Worm (Caenorhabditis elegans): ENCODE data around the gene clec-171.

Gene clec-171

DNA sequence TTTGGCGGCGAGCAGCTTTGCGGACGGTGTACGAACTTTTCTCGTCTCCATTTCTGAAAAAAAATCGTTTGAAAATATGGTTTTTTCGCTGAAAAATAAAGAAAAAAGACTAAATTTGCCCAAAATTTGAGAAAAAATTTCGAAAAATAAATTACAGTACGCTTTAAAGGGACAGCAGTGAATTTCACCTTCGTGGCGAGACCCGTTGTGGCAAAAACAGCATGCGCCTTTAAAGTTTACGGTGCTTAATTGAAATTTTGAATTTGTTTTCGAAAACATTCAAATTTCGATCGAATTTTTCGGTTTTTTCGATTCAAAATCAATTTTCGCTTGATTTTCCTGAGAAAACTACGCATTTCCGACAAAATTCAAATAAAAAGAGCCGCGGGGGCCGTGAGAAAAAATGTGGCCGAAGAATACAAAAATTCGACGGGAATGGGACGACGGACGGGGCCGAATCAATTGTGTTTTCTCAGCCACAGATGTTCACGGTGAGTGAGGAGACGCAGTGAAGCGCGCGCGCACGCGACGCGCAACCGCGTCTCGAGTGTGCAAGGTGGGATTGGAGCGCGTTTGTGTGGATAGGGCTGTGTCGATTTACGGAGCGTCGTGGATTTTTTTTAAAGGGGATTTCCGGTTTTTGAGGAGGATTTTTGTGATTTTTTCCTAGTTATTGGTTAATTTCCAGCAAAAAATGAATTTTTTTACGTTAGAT lies 7.2 kb downstream of the clec-171 start, which contains the start of gene Y77E11A.7 (continued):
- TF ChIP-seq ceh-19 (GFP tag; optimal IDR thresholded peaks at IDR 0.05) (no peak), ceh-22 (tag; optimal IDR thresholded peaks at IDR 0.05) (peak; percentile 18), ceh-45 (GFP tag; IDR thresholded peaks at IDR 0.05) (peak; percentile 46; the same call in 1 of the 2 replicates), sox-4 (tag; optimal IDR thresholded peaks at IDR 0.05) (no peak), ceh-31 (tag; optimal IDR thresholded peaks at IDR 0.05) (peak; percentile 95), Y22D7AL.16 (tag; optimal IDR thresholded peaks at IDR 0.05) (no peak), ttx-3 (tag; optimal IDR thresholded peaks at IDR 0.05) (no peak), pag-3 (tag; optimal IDR thresholded peaks at IDR 0.05; ENCODE audit: borderline replicate concordance) (no peak), F13H6.1 (tag; optimal IDR thresholded peaks at IDR 0.05) (peak; percentile 56), pat-9 (tag; optimal IDR thresholded peaks at IDR 0.05) (no peak), ama-1 (optimal IDR thresholded peaks at IDR 0.05) (no peak), nfya-1 (tag; optimal IDR thresholded peaks at IDR 0.05) (peak; percentile 89), pros-1 (tag; optimal IDR thresholded peaks at IDR 0.05) (peak; percentile 94), elt-4 (tag; optimal IDR thresholded peaks at IDR 0.05) (no peak), pax-1 (tag; optimal IDR thresholded peaks at IDR 0.05) (peak; percentile 66), pqm-1 (tag; optimal IDR thresholded peaks at IDR 0.05) (peak; percentile 10), ceh-9 (tag; optimal IDR thresholded peaks at IDR 0.05) (no peak), syd-9 (tag; optimal IDR thresholded peaks at IDR 0.05) (peak; percentile 59), pha-4 (tag; optimal IDR thresholded peaks at IDR 0.05) (no peak), ceh-48 (tag; optimal IDR thresholded peaks at IDR 0.05) (peak; percentile 49), zip-5 (tag; optimal IDR thresholded peaks at IDR 0.05) (peak; percentile 39), rnt-1 (tag; optimal IDR thresholded peaks at IDR 0.05) (peak; percentile 90), T23F11.4 (GFP tag; optimal IDR thresholded peaks at IDR 0.05) (peak; percentile 20), ceh-6 (GFP tag; optimal IDR thresholded peaks at IDR 0.05) (no peak), dve-1 (tag; optimal IDR thresholded peaks at IDR 0.05) (peak; percentile 67), hlh-6 (tag; optimal IDR thresholded peaks at IDR 0.05) (peak; percentile 32)

DNA sequence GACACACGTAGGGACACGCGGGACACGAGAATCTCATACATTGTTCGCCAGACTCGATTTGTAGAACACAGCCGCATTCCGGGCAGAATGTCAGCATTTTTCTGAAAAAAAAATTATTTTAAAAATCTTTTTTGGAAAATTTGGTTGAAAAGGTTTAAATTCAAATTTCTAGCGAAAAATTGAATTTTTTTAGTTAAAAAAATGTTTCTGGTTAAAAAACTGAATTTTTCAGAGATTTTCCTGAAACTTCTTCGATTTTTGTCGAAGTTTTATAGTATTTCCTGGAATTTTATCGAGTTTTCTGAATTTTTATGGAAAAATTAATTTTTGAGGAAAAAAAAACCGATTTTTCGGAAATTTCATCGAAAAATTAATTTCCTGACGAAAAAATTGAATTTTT lies 17.2 kb downstream of the clec-171 start, which contains the start of gene rpc-11:
rpc-11 (minus strand) TSS at position 101 of the 400 bp plus-strand sequence.
- TF ChIP-seq pqm-1 (tag; optimal IDR thresholded peaks at IDR 0.05) (no peak), pat-9 (tag; optimal IDR thresholded peaks at IDR 0.05) (no peak), fkh-10 (GFP tag; optimal IDR thresholded peaks at IDR 0.05) (no peak), K02D7.2 (tag; optimal IDR thresholded peaks at IDR 0.05) (no peak), sox-4 (tag; optimal IDR thresholded peaks at IDR 0.05) (no peak), ttx-3 (tag; optimal IDR thresholded peaks at IDR 0.05) (no peak), ahr-1 (tag; optimal IDR thresholded peaks at IDR 0.05) (no peak), sdc-2 (tag; optimal IDR thresholded peaks at IDR 0.05) (no peak), pag-3 (tag; optimal IDR thresholded peaks at IDR 0.05; ENCODE audit: borderline replicate concordance) (no peak), fkh-6 (tag; optimal IDR thresholded peaks at IDR 0.05) (no peak), odd-2 (tag; optimal IDR thresholded peaks at IDR 0.05) (no peak), tbx-2 (tag; optimal IDR thresholded peaks at IDR 0.05) (no peak), nhr-232 (tag; optimal IDR thresholded peaks at IDR 0.05) (no peak), C38D4.7 (GFP tag; optimal IDR thresholded peaks at IDR 0.05) (no peak), dmd-4 (tag; optimal IDR thresholded peaks at IDR 0.05; ENCODE audit: borderline replicate concordance) (no peak), ceh-14 (tag; optimal IDR thresholded peaks at IDR 0.05) (no peak)

DNA sequence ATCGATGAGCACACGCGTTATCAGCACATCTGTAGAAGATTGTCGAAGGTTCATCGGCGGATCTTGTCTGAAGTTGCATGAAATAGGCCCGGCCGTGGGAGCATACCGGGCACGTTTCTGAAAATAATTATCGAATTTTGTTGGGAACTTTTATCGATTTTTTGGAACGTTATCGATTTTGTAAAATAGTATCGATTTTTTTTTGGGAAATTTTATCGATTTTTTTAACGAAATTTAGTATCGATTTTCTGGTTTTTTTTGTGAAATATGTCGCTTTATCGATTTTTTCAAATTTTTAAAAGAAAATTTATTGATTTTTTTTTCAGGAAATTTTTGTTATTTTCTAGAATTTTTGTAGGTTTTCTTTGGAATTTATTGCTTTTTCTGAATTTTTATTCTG lies 18.5 kb downstream of the clec-171 start:
- TF ChIP-seq pha-2 (tag; optimal IDR thresholded peaks at IDR 0.05), result no peak
- no peak for TF ChIP-seq ceh-34 (tag; optimal IDR thresholded peaks at IDR 0.05)
- TF ChIP-seq sox-4 (tag; optimal IDR thresholded peaks at IDR 0.05), result no peak
- no peak for TF ChIP-seq lin-11 (tag; optimal IDR thresholded peaks at IDR 0.05)
- TF ChIP-seq hlh-15 (tag; optimal IDR thresholded peaks at IDR 0.05), result no peak
- no peak for TF ChIP-seq madf-2 (tag; optimal IDR thresholded peaks at IDR 0.05)
- no peak for TF ChIP-seq tbx-7 (tag; optimal IDR thresholded peaks at IDR 0.05)
- TF ChIP-seq hlh-13 (GFP tag; optimal IDR thresholded peaks at IDR 0.05), result no peak
- TF ChIP-seq ceh-6 (GFP tag; optimal IDR thresholded peaks at IDR 0.05), result no peak
- TF ChIP-seq fax-1 (tag; optimal IDR thresholded peaks at IDR 0.05), result no peak
- TF ChIP-seq odd-2 (tag; optimal IDR thresholded peaks at IDR 0.05), result no peak
- TF ChIP-seq ets-4 (tag; optimal IDR thresholded peaks at IDR 0.05), result no peak
- TF ChIP-seq unc-55 (GFP tag; optimal IDR thresholded peaks at IDR 0.05), result no peak
- no peak for TF ChIP-seq ahr-1 (tag; optimal IDR thresholded peaks at IDR 0.05)
- no peak for TF ChIP-seq zip-5 (tag; optimal IDR thresholded peaks at IDR 0.05)

All from whole organism, late embryonic.